Worm (Caenorhabditis elegans) whole organism, L4 larva: ENCODE data around the gene natc-1.

ENCODE experiments used
- D1046.2 ChIP-seq: fragments of 200-800 bp; sonication (Bioruptor generic); IDR thresholded peaks from 2 replicates; pipeline ENCODE4 v1.3.6; 2022; ENCODE audit warnings: missing genetic modification characterization, missing compliant biosample characterization
- F10B5.3 ChIP-seq: sonication (generic microtip); optimal IDR thresholded peaks from 2 replicates; lab custom pipeline; 2016; ENCODE audit warnings: mild to moderate bottlenecking, missing genetic modification characterization, missing compliant biosample characterization
- F26F4.8 ChIP-seq: fragments of 200-800 bp; sonication (Bioruptor generic); conservative IDR thresholded peaks from 2 replicates; pipeline ENCODE4 v1.3.6; 2022; ENCODE audit warnings: missing genetic modification characterization, missing compliant biosample characterization
- F37D6.2 ChIP-seq: sonication (generic microtip); optimal IDR thresholded peaks from 2 replicates; lab custom pipeline; 2016; ENCODE audit warnings: mild to moderate bottlenecking, missing genetic modification characterization, missing compliant biosample characterization
- R02D3.7 ChIP-seq: fragments of 150-350 bp; sonication (generic microtip); optimal IDR thresholded peaks from 3 replicates; lab custom pipeline; 2014; ENCODE audit warnings: missing biosample characterization, missing genetic modification characterization
- T20F7.1 ChIP-seq: fragments of 200-800 bp; sonication (Bioruptor generic); optimal IDR thresholded peaks from 2 replicates; lab custom pipeline; 2018; ENCODE audit warnings: mild to moderate bottlenecking, missing genetic modification characterization, missing compliant biosample characterization
- Y105C5A.15 ChIP-seq: fragments of 200-800 bp; sonication (Bioruptor generic); IDR thresholded peaks from 2 replicates; pipeline ENCODE4 v1.3.6; 2022; ENCODE audit warnings: missing genetic modification characterization, missing compliant biosample characterization
- aly-2 ChIP-seq: sonication (generic microtip); optimal IDR thresholded peaks from 2 replicates; lab custom pipeline; 2018; ENCODE audit warnings: missing biosample characterization, missing genetic modification characterization
- ama-1 ChIP-seq: fragments of 150-350 bp; optimal IDR thresholded peaks from 2 replicates; lab custom pipeline; 2014; ENCODE audit warnings: inconsistent platforms, mixed read lengths
- arid-1 ChIP-seq: fragments of 200-800 bp; sonication (Bioruptor generic); conservative IDR thresholded peaks from 2 replicates; pipeline ENCODE4 v1.3.6; 2022; ENCODE audit warnings: missing genetic modification reagents, missing genetic modification characterization, missing compliant biosample characterization
- ceh-28 ChIP-seq: fragments of 150-350 bp; optimal IDR thresholded peaks from 2 replicates; lab custom pipeline; 2014; ENCODE audit warnings: missing biosample characterization, missing genetic modification reagents, missing genetic modification characterization
- ceh-32 ChIP-seq: sonication (generic microtip); optimal IDR thresholded peaks from 2 replicates; lab custom pipeline; 2016; ENCODE audit warnings: mild to moderate bottlenecking, missing genetic modification characterization, missing compliant biosample characterization; ENCODE audit not compliant: poor library complexity
- ceh-82 ChIP-seq: sonication (generic microtip); optimal IDR thresholded peaks from 2 replicates; lab custom pipeline; 2017; ENCODE audit warnings: missing biosample characterization, missing genetic modification characterization
- cey-2 ChIP-seq: sonication (generic microtip); optimal IDR thresholded peaks from 3 replicates; lab custom pipeline; 2017; ENCODE audit warnings: missing genetic modification characterization, mild to moderate bottlenecking, missing compliant biosample characterization, antibody characterized with exemption, borderline replicate concordance; ENCODE audit not compliant: insufficient read depth
- daf-12 ChIP-seq: fragments of 150-350 bp; optimal IDR thresholded peaks from 2 replicates; lab custom pipeline; 2014; ENCODE audit warnings: missing biosample characterization, missing genetic modification reagents, missing genetic modification characterization
- daf-16 ChIP-seq, 3 experiments: sonication (generic microtip); optimal IDR thresholded peaks; 2 replicates each; lab custom pipeline; 2016 to 2017; ENCODE audit warnings: missing genetic modification characterization in 3 of 3, missing genetic modification reagents in 3 of 3, mild to moderate bottlenecking in 2 of 3, missing compliant biosample characterization in 2 of 3, missing biosample characterization in 1 of 3, moderate library complexity in 1 of 3
- daf-19 ChIP-seq: fragments of 200-800 bp; sonication (Bioruptor generic); conservative IDR thresholded peaks from 2 replicates; pipeline ENCODE4 v1.3.6; 2022; ENCODE audit warnings: missing genetic modification characterization, missing compliant biosample characterization
- dpl-1 ChIP-seq: fragments of 150-350 bp; optimal IDR thresholded peaks from 2 replicates; lab custom pipeline; 2014; ENCODE audit warnings: missing biosample characterization, missing genetic modification reagents, missing genetic modification characterization
- egl-27 ChIP-seq: sonication (generic microtip); optimal IDR thresholded peaks from 3 replicates; lab custom pipeline; 2017; ENCODE audit warnings: missing biosample characterization, missing genetic modification reagents, missing genetic modification characterization
- fos-1 ChIP-seq: fragments of 150-350 bp; optimal IDR thresholded peaks from 2 replicates; lab custom pipeline; 2014; ENCODE audit warnings: missing biosample characterization, missing genetic modification characterization
- hlh-30 ChIP-seq: sonication (generic microtip); optimal IDR thresholded peaks from 2 replicates; lab custom pipeline; 2017; ENCODE audit warnings: antibody characterized with exemption, mild to moderate bottlenecking, missing genetic modification characterization, missing compliant biosample characterization; ENCODE audit not compliant: insufficient read depth
- hmg-1.1 ChIP-seq: fragments of 200-800 bp; sonication (Bioruptor generic); IDR thresholded peaks from 2 replicates; pipeline ENCODE4 v1.3.6; 2022; ENCODE audit warnings: missing genetic modification reagents, missing genetic modification characterization, missing compliant biosample characterization
- madf-5 ChIP-seq, 2 experiments: fragments of 200-800 bp; sonication (Bioruptor generic); IDR thresholded peaks; 2 replicates each; pipeline ENCODE4 v1.3.6; 2022; ENCODE audit warnings: missing compliant biosample characterization in 2 of 2, missing genetic modification characterization in 2 of 2
- madf-9 ChIP-seq: fragments of 200-800 bp; sonication (Bioruptor generic); conservative IDR thresholded peaks from 2 replicates; pipeline ENCODE4 v1.3.6; 2022; ENCODE audit warnings: missing genetic modification reagents, missing genetic modification characterization, missing compliant biosample characterization
- mdt-29 ChIP-seq: fragments of 200-800 bp; sonication (Bioruptor generic); IDR thresholded peaks from 2 replicates; pipeline ENCODE4 v1.3.6; 2022; ENCODE audit warnings: missing genetic modification reagents, missing genetic modification characterization, missing compliant biosample characterization
- mxl-2 ChIP-seq: fragments of 200-800 bp; sonication (Bioruptor generic); conservative IDR thresholded peaks from 2 replicates; pipeline ENCODE4 v1.3.6; 2022; ENCODE audit warnings: missing genetic modification reagents, missing genetic modification characterization, missing compliant biosample characterization
- nhr-10 ChIP-seq: fragments of 150-350 bp; optimal IDR thresholded peaks from 2 replicates; lab custom pipeline; 2014; ENCODE audit warnings: missing biosample characterization, missing genetic modification characterization
- nhr-102 ChIP-seq: sonication (generic microtip); optimal IDR thresholded peaks from 2 replicates; lab custom pipeline; 2016; ENCODE audit warnings: mild to moderate bottlenecking, missing genetic modification characterization, moderate library complexity, missing compliant biosample characterization
- nhr-11 ChIP-seq: fragments of 150-350 bp; optimal IDR thresholded peaks from 2 replicates; lab custom pipeline; 2014; ENCODE audit warnings: missing biosample characterization, missing genetic modification characterization
- nhr-111 ChIP-seq: fragments of 200-800 bp; sonication (Bioruptor generic); optimal IDR thresholded peaks from 2 replicates; lab custom pipeline; 2018; ENCODE audit warnings: mild to moderate bottlenecking, missing genetic modification characterization, missing compliant biosample characterization
- nhr-25 ChIP-seq: sonication (generic microtip); optimal IDR thresholded peaks from 2 replicates; lab custom pipeline; 2017; ENCODE audit warnings: missing genetic modification characterization, mild to moderate bottlenecking, missing compliant biosample characterization, antibody characterized with exemption, moderate library complexity, borderline replicate concordance; ENCODE audit not compliant: insufficient read depth
- nhr-42 ChIP-seq: fragments of 200-800 bp; sonication (Bioruptor generic); IDR thresholded peaks from 2 replicates; pipeline ENCODE4 v1.3.6; 2022; ENCODE audit warnings: missing genetic modification characterization, missing compliant biosample characterization
- nhr-48 ChIP-seq: sonication (generic microtip); optimal IDR thresholded peaks from 2 replicates; lab custom pipeline; 2016; ENCODE audit warnings: mild to moderate bottlenecking, missing genetic modification characterization, missing compliant biosample characterization
- nhr-6 ChIP-seq: fragments of 150-350 bp; optimal IDR thresholded peaks from 2 replicates; lab custom pipeline; 2014; ENCODE audit warnings: missing biosample characterization, missing genetic modification characterization
- nhr-76 ChIP-seq: fragments of 150-350 bp; optimal IDR thresholded peaks from 2 replicates; lab custom pipeline; 2014; ENCODE audit warnings: missing biosample characterization, missing genetic modification characterization
- nhr-77 ChIP-seq: fragments of 150-350 bp; optimal IDR thresholded peaks from 2 replicates; lab custom pipeline; 2014; ENCODE audit warnings: missing biosample characterization, missing genetic modification characterization
- php-3 ChIP-seq: fragments of 200-800 bp; sonication (Bioruptor generic); IDR thresholded peaks from 2 replicates; pipeline ENCODE4 v1.3.6; 2022; ENCODE audit warnings: missing genetic modification reagents, missing genetic modification characterization, missing compliant biosample characterization
- pqm-1 ChIP-seq: sonication (generic microtip); optimal IDR thresholded peaks from 2 replicates; lab custom pipeline; 2017; ENCODE audit warnings: missing biosample characterization, missing genetic modification characterization
- rbr-2 ChIP-seq: sonication (generic microtip); optimal IDR thresholded peaks from 2 replicates; lab custom pipeline; 2016; ENCODE audit warnings: missing genotype, missing genetic modification characterization, missing compliant biosample characterization
- sdz-12 ChIP-seq: fragments of 200-800 bp; sonication (Bioruptor generic); optimal IDR thresholded peaks from 2 replicates; lab custom pipeline; 2018; ENCODE audit warnings: mild to moderate bottlenecking, missing genetic modification characterization, missing compliant biosample characterization
- skn-1 ChIP-seq: fragments of 150-350 bp; optimal IDR thresholded peaks from 2 replicates; lab custom pipeline; 2014; ENCODE audit warnings: missing biosample characterization, missing genetic modification characterization
- snpc-1.2 ChIP-seq: fragments of 200-800 bp; sonication (Bioruptor generic); IDR thresholded peaks from 2 replicates; pipeline ENCODE4 v1.3.6; 2022; ENCODE audit warnings: missing genetic modification reagents, missing genetic modification characterization, missing compliant biosample characterization
- snpc-4 ChIP-seq: fragments of 150-350 bp; optimal IDR thresholded peaks from 2 replicates; lab custom pipeline; 2014; ENCODE audit warnings: missing biosample characterization, missing genetic modification characterization
- spr-3 ChIP-seq: fragments of 200-800 bp; sonication (Bioruptor generic); optimal IDR thresholded peaks from 2 replicates; lab custom pipeline; 2018; ENCODE audit warnings: mild to moderate bottlenecking, missing genetic modification characterization, missing compliant biosample characterization
- tag-97 ChIP-seq: fragments of 200-800 bp; sonication (Bioruptor generic); IDR thresholded peaks from 2 replicates; pipeline ENCODE4 v1.3.6; 2022; ENCODE audit warnings: missing genetic modification characterization, missing compliant biosample characterization
- unc-62 ChIP-seq, 3 experiments: fragments of 150-350 bp in 1 of 3; sonication (generic microtip); optimal IDR thresholded peaks in 2 of 3; peaks in 1 of 3; 1 replicate in 1 of 3; 2 replicates in 2 of 3; lab custom pipeline; 2014 to 2017; ENCODE audit warnings: missing biosample characterization in 3 of 3, missing genetic modification characterization in 3 of 3, missing genetic modification reagents in 3 of 3, missing genotype in 1 of 3
- vab-7 ChIP-seq: fragments of 200-800 bp; sonication (Bioruptor generic); IDR thresholded peaks from 2 replicates; pipeline ENCODE4 v1.3.6; 2022; ENCODE audit warnings: missing genetic modification reagents, missing genetic modification characterization, missing compliant biosample characterization
- zag-1 ChIP-seq: fragments of 150-350 bp; optimal IDR thresholded peaks from 2 replicates; lab custom pipeline; 2014; ENCODE audit warnings: missing biosample characterization, missing genetic modification characterization
- zfp-3 ChIP-seq: fragments of 200-800 bp; sonication (Bioruptor generic); conservative IDR thresholded peaks from 2 replicates; pipeline ENCODE4 v1.3.6; 2022; ENCODE audit warnings: missing genetic modification reagents, missing genetic modification characterization, missing compliant biosample characterization
- zip-2 ChIP-seq: fragments of 150-350 bp; optimal IDR thresholded peaks from 2 replicates; lab custom pipeline; 2014; ENCODE audit warnings: missing biosample characterization, missing genetic modification characterization
- ztf-7 ChIP-seq: fragments of 150-350 bp; optimal IDR thresholded peaks from 2 replicates; lab custom pipeline; 2014; ENCODE audit warnings: missing biosample characterization, missing genetic modification characterization

The natc-1 gene

ce11 chrV:8500348-8500747, 38.2 kb downstream of the natc-1 start:
- TF ChIP-seq zfp-3 (GFP tag; lab: Robert Waterston, UW), result peak; percentile 93
- peak; percentile 91 for TF ChIP-seq F37D6.2
- TF ChIP-seq nhr-42 (GFP tag; lab: Robert Waterston, UW), result peak; percentile 98
- peak; percentile 88; the same call in 1 of the 2 replicates for TF ChIP-seq tag-97 (GFP tag; lab: Robert Waterston, UW)
- TF ChIP-seq zip-2, result peak; percentile 66
- TF ChIP-seq snpc-1.2 (GFP tag; lab: Robert Waterston, UW), result peak; percentile 98
- TF ChIP-seq ceh-32 (tag; lab: Kevin White, UChicago), result peak; percentile 87
- peak; percentile 76 for TF ChIP-seq dpl-1
- TF ChIP-seq nhr-11 (tag; lab: Kevin White, UChicago), result peak; percentile 4
- TF ChIP-seq D1046.2, result peak; percentile 97
- peak; percentile 48 for TF ChIP-seq ceh-82 (tag; lab: Kevin White, UChicago)
- peak; percentile 95 for TF ChIP-seq ztf-7 (tag; lab: Kevin White, UChicago)
- peak; percentile 100 for TF ChIP-seq nhr-111
- TF ChIP-seq cey-2 (tag; lab: Kevin White, UChicago), result no peak
- peak; percentile 87 for TF ChIP-seq T20F7.1 (GFP tag; lab: Kevin White, UChicago)
- peak; percentile 92 for TF ChIP-seq nhr-48 (tag; lab: Kevin White, UChicago)
- no peak for TF ChIP-seq ceh-28 (tag; lab: Kevin White, UChicago)
- TF ChIP-seq mxl-2 (GFP tag; lab: Robert Waterston, UW), result peak; percentile 95
- peak; percentile 96 for TF ChIP-seq mdt-29
- TF ChIP-seq nhr-77 (tag; lab: Kevin White, UChicago), result peak; percentile 79
- peak; percentile 99 for TF ChIP-seq spr-3 (GFP tag; lab: Kevin White, UChicago)
- no peak for TF ChIP-seq nhr-76 (tag; lab: Kevin White, UChicago)
- TF ChIP-seq hlh-30 (tag; lab: Kevin White, UChicago), result peak; percentile 70
- peak; percentile 97 for TF ChIP-seq aly-2 (tag; lab: Kevin White, UChicago)
- no peak for TF ChIP-seq unc-62 (GFP tag; optimal IDR thresholded peaks at IDR 0.05 in 1 of 2; lab: Kevin White, UChicago)
- no peak for TF ChIP-seq unc-62 (tag; optimal IDR thresholded peaks at IDR 0.05; lab: Kevin White, UChicago)
- TF ChIP-seq egl-27 (tag; lab: Kevin White, UChicago), result no peak
- peak; percentile 82 for TF ChIP-seq nhr-6 (tag; lab: Kevin White, UChicago)
- no peak for TF ChIP-seq ama-1 (lab: Kevin White, UChicago)
- no peak for TF ChIP-seq daf-12 (tag; lab: Kevin White, UChicago)
- TF ChIP-seq hmg-1.1, result peak; percentile 99
- peak; percentile 97 for TF ChIP-seq nhr-102 (tag; lab: Kevin White, UChicago)
- TF ChIP-seq skn-1, result no peak
- TF ChIP-seq F26F4.8 (GFP tag; lab: Robert Waterston, UW), result peak; percentile 100
- peak; percentile 99 for TF ChIP-seq arid-1 (GFP tag; lab: Robert Waterston, UW)
- peak; percentile 97 for TF ChIP-seq madf-9 (GFP tag; lab: Robert Waterston, UW)
- TF ChIP-seq nhr-25 (tag; lab: Kevin White, UChicago), result peak; percentile 30
- TF ChIP-seq madf-5 (GFP tag; IDR thresholded peaks at IDR 0.05; lab: Robert Waterston, UW), result peak in 1 of 2 experiments; percentile 99
- peak; percentile 99 for TF ChIP-seq vab-7 (GFP tag; lab: Robert Waterston, UW)
- TF ChIP-seq Y105C5A.15 (GFP tag; lab: Robert Waterston, UW), result peak; percentile 100
- peak; percentile 99 for TF ChIP-seq sdz-12 (GFP tag; lab: Kevin White, UChicago)
- TF ChIP-seq rbr-2 (tag; lab: Kevin White, UChicago), result peak; percentile 96
- peak; percentile 99 for TF ChIP-seq php-3 (GFP tag; lab: Robert Waterston, UW)
- TF ChIP-seq zag-1 (tag; lab: Kevin White, UChicago), result peak; percentile 40
- peak; percentile 72 for TF ChIP-seq R02D3.7
- TF ChIP-seq nhr-10 (tag; lab: Kevin White, UChicago), result peak; percentile 54
- TF ChIP-seq daf-16 (GFP tag; optimal IDR thresholded peaks at IDR 0.05; lab: Kevin White, UChicago), result peak; percentile 96 to 98
- peak; percentile 84 for TF ChIP-seq daf-16 (tag; optimal IDR thresholded peaks at IDR 0.05; lab: Kevin White, UChicago)
- TF ChIP-seq F10B5.3 (tag; lab: Kevin White, UChicago), result peak; percentile 95
- TF ChIP-seq snpc-4 (tag; lab: Kevin White, UChicago), result peak; percentile 99
- peak; percentile 47 for TF ChIP-seq fos-1
- TF ChIP-seq pqm-1 (tag; lab: Kevin White, UChicago), result no peak
- TF ChIP-seq daf-19 (GFP tag; lab: Robert Waterston, UW), result peak; percentile 100
